Worm (Caenorhabditis elegans) whole organism, late embryonic: ENCODE results near the gene F59A6.4.

Source experiments
- C08G9.2 ChIP-seq: sonication (generic microtip); optimal IDR thresholded peaks from 2 replicates; lab custom pipeline; 2016; ENCODE audit warnings: mild to moderate bottlenecking, missing genetic modification characterization, moderate library complexity, missing compliant biosample characterization
- K09A11.1 ChIP-seq: sonication (generic microtip); optimal IDR thresholded peaks from 2 replicates; lab custom pipeline; 2017; ENCODE audit warnings: antibody characterized with exemption, mild to moderate bottlenecking, missing genetic modification characterization, missing compliant biosample characterization; ENCODE audit not compliant: insufficient read depth
- T23F11.4 ChIP-seq: fragments of 200-800 bp; sonication (Bioruptor generic); optimal IDR thresholded peaks from 2 replicates; lab custom pipeline; 2018; ENCODE audit warnings: mild to moderate bottlenecking, missing genetic modification characterization, missing compliant biosample characterization
- Y22D7AL.16 ChIP-seq: sonication (generic microtip); optimal IDR thresholded peaks from 2 replicates; lab custom pipeline; 2016; ENCODE audit warnings: missing genetic modification characterization, missing compliant biosample characterization
- ama-1 ChIP-seq: fragments of 150-350 bp; optimal IDR thresholded peaks from 2 replicates; lab custom pipeline; 2014
- ceh-19 ChIP-seq: fragments of 200-800 bp; sonication (Bioruptor generic); optimal IDR thresholded peaks from 2 replicates; lab custom pipeline; 2018; ENCODE audit warnings: mild to moderate bottlenecking, missing genetic modification characterization, missing compliant biosample characterization
- ceh-24 ChIP-seq: sonication (generic microtip); optimal IDR thresholded peaks from 2 replicates; lab custom pipeline; 2016; ENCODE audit warnings: mild to moderate bottlenecking, missing genetic modification characterization, missing compliant biosample characterization
- ceh-30 ChIP-seq: fragments of 150-350 bp; optimal IDR thresholded peaks from 2 replicates; lab custom pipeline; 2014; ENCODE audit warnings: missing biosample characterization, missing genetic modification characterization
- ceh-34 ChIP-seq: sonication (generic microtip); optimal IDR thresholded peaks from 2 replicates; lab custom pipeline; 2016; ENCODE audit warnings: mild to moderate bottlenecking, missing genetic modification characterization, missing compliant biosample characterization
- ceh-9 ChIP-seq: sonication (generic microtip); optimal IDR thresholded peaks from 2 replicates; lab custom pipeline; 2016; ENCODE audit warnings: mild to moderate bottlenecking, missing genetic modification characterization, inconsistent platforms, missing compliant biosample characterization
- che-1 ChIP-seq: sonication (generic microtip); optimal IDR thresholded peaks from 2 replicates; lab custom pipeline; 2016; ENCODE audit warnings: mild to moderate bottlenecking, missing genetic modification characterization, missing compliant biosample characterization
- dmd-4 ChIP-seq: sonication (generic microtip); optimal IDR thresholded peaks from 2 replicates; lab custom pipeline; 2016; ENCODE audit warnings: borderline replicate concordance, missing genetic modification characterization, missing compliant biosample characterization
- elt-4 ChIP-seq: sonication (generic microtip); optimal IDR thresholded peaks from 2 replicates; lab custom pipeline; 2016; ENCODE audit warnings: missing genetic modification characterization, missing compliant biosample characterization
- fax-1 ChIP-seq: sonication (generic microtip); optimal IDR thresholded peaks from 2 replicates; lab custom pipeline; 2016; ENCODE audit warnings: missing genotype, missing genetic modification characterization, missing compliant biosample characterization
- fkh-10 ChIP-seq: fragments of 150-350 bp; optimal IDR thresholded peaks from 2 replicates; lab custom pipeline; 2014; ENCODE audit warnings: missing biosample characterization, missing genetic modification reagents, missing genetic modification characterization
- fkh-6 ChIP-seq: sonication (generic microtip); optimal IDR thresholded peaks from 2 replicates; lab custom pipeline; 2016; ENCODE audit warnings: missing genetic modification characterization, missing compliant biosample characterization
- gmeb-2 ChIP-seq: sonication (generic microtip); optimal IDR thresholded peaks from 2 replicates; lab custom pipeline; 2016; ENCODE audit warnings: missing genetic modification characterization, inconsistent platforms, missing compliant biosample characterization
- hlh-15 ChIP-seq: sonication (generic microtip); optimal IDR thresholded peaks from 2 replicates; lab custom pipeline; 2016; ENCODE audit warnings: missing genetic modification characterization, missing compliant biosample characterization
- hlh-6 ChIP-seq: sonication (generic microtip); optimal IDR thresholded peaks from 2 replicates; lab custom pipeline; 2016; ENCODE audit warnings: missing genotype, missing genetic modification characterization, missing compliant biosample characterization
- hlh-8 ChIP-seq: sonication (generic microtip); optimal IDR thresholded peaks from 2 replicates; lab custom pipeline; 2016; ENCODE audit warnings: missing genotype, missing genetic modification characterization, missing compliant biosample characterization
- lin-11 ChIP-seq: fragments of 200-800 bp; sonication (Bioruptor generic); optimal IDR thresholded peaks from 2 replicates; lab custom pipeline; 2018; ENCODE audit warnings: mild to moderate bottlenecking, missing genetic modification characterization, missing compliant biosample characterization
- madf-2 ChIP-seq: sonication (generic microtip); optimal IDR thresholded peaks from 2 replicates; lab custom pipeline; 2017; ENCODE audit warnings: missing genetic modification characterization, missing compliant biosample characterization
- nfya-1 ChIP-seq: sonication (generic microtip); optimal IDR thresholded peaks from 2 replicates; lab custom pipeline; 2017; ENCODE audit warnings: missing genetic modification characterization, mild to moderate bottlenecking, missing compliant biosample characterization, antibody characterized with exemption, moderate library complexity
- odd-2 ChIP-seq: sonication (generic microtip); optimal IDR thresholded peaks from 2 replicates; lab custom pipeline; 2017; ENCODE audit warnings: antibody characterized with exemption, mild to moderate bottlenecking, missing genetic modification characterization, missing compliant biosample characterization
- pax-1 ChIP-seq: fragments of 150-350 bp; optimal IDR thresholded peaks from 2 replicates; lab custom pipeline; 2014; ENCODE audit warnings: missing biosample characterization, missing genetic modification characterization
- pha-4 ChIP-seq: fragments of 150-350 bp; optimal IDR thresholded peaks from 2 replicates; lab custom pipeline; 2018; ENCODE audit warnings: missing biosample characterization, missing genetic modification reagents, missing genetic modification characterization
- pqm-1 ChIP-seq: sonication (generic microtip); optimal IDR thresholded peaks from 2 replicates; lab custom pipeline; 2016; ENCODE audit warnings: missing genetic modification characterization, missing compliant biosample characterization
- pros-1 ChIP-seq: fragments of 150-350 bp; optimal IDR thresholded peaks from 2 replicates; lab custom pipeline; 2014; ENCODE audit warnings: missing biosample characterization, missing genetic modification reagents, missing genetic modification characterization
- ref-2 ChIP-seq: sonication (generic microtip); optimal IDR thresholded peaks from 2 replicates; lab custom pipeline; 2016; ENCODE audit warnings: missing genetic modification characterization, missing compliant biosample characterization
- rnt-1 ChIP-seq: sonication (generic microtip); optimal IDR thresholded peaks from 2 replicates; lab custom pipeline; 2016; ENCODE audit warnings: missing genetic modification characterization, missing compliant biosample characterization
- sdc-2 ChIP-seq: sonication (generic microtip); optimal IDR thresholded peaks from 2 replicates; lab custom pipeline; 2016; ENCODE audit warnings: missing genotype, missing genetic modification characterization, missing compliant biosample characterization
- sox-4 ChIP-seq: sonication (generic microtip); optimal IDR thresholded peaks from 2 replicates; lab custom pipeline; 2017; ENCODE audit warnings: mild to moderate bottlenecking, missing genetic modification characterization, inconsistent platforms, missing compliant biosample characterization
- syd-9 ChIP-seq: sonication (generic microtip); optimal IDR thresholded peaks from 2 replicates; lab custom pipeline; 2016; ENCODE audit warnings: mild to moderate bottlenecking, missing genetic modification characterization, moderate library complexity, missing compliant biosample characterization
- tbx-7 ChIP-seq: sonication (generic microtip); optimal IDR thresholded peaks from 2 replicates; lab custom pipeline; 2016; ENCODE audit warnings: missing genotype, missing genetic modification characterization, missing compliant biosample characterization
- ttx-3 ChIP-seq: sonication (generic microtip); optimal IDR thresholded peaks from 2 replicates; lab custom pipeline; 2016; ENCODE audit warnings: missing genetic modification reagents, missing genetic modification characterization, missing compliant biosample characterization
- unc-3 ChIP-seq, 2 experiments: fragments of 200-800 bp in 1 of 2; sonication (Bioruptor generic) in 1 of 2; sonication (generic microtip) in 1 of 2; conservative IDR thresholded peaks in 1 of 2; optimal IDR thresholded peaks in 1 of 2; 2 replicates each; pipeline versions ENCODE4 v1.3.6 to Lab custom; 2016 to 2022; ENCODE audit warnings: missing compliant biosample characterization in 2 of 2, missing genetic modification characterization in 2 of 2, missing genetic modification reagents in 1 of 2
- unc-42 ChIP-seq: sonication (generic microtip); optimal IDR thresholded peaks from 2 replicates; lab custom pipeline; 2016; ENCODE audit warnings: missing genotype, missing genetic modification characterization, missing compliant biosample characterization
- unc-55 ChIP-seq: sonication (generic microtip); optimal IDR thresholded peaks from 2 replicates; lab custom pipeline; 2017; ENCODE audit warnings: missing biosample characterization, missing genetic modification reagents, missing genetic modification characterization
- ztf-16 ChIP-seq: sonication (generic microtip); optimal IDR thresholded peaks from 2 replicates; lab custom pipeline; 2017; ENCODE audit warnings: missing genetic modification characterization, missing compliant biosample characterization

F59A6.4 gene

DNA sequence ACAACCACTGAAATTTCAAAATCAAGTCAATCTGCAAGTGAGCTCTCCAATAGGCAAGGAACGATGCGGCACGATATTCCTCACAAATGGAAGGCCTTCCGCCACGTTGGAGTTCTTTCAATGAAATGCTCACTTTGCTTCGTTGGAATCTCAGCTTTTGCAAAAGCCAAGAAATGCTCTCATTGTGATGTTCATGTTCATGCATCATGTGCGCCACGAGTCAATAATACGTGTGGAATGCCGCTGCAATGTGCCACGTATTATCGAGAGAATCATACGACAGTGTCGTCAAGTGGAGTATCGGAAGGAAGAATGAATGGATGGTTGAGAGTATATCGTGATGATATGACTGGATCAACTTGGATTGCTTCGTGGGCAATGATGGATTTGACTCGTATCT lies 3.0 kb upstream of the F59A6.4 start:
- no peak for TF ChIP-seq ceh-34
- no peak for TF ChIP-seq odd-2 (tag; lab: Kevin White, UChicago)
- TF ChIP-seq fkh-6 (tag; lab: Kevin White, UChicago) = no peak
- TF ChIP-seq unc-55 (GFP tag; lab: Kevin White, UChicago) = no peak
- TF ChIP-seq C08G9.2 (tag; lab: Kevin White, UChicago) = no peak
- no peak for TF ChIP-seq ztf-16 (tag; lab: Kevin White, UChicago)
- no peak for TF ChIP-seq fax-1 (tag; lab: Kevin White, UChicago)

DNA sequence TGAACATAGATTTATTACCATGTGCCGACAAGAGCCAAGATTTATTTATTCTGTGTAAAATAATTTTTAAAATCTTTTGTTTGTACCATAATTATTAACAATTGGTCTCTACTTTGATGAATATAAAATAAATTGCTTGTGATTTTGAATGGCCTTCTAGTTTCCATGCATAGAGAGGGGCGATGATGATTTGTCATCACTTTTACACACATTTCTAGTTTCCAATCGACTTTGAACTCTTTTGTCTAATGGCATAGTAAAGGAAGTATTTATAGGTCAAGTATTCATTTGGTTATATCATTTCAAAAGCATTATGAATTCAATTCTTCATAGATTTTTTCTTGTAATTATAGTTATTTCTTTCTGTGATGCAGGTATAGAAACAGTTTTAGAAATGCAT lies 1.2 kb upstream of the F59A6.4 start, which contains the start of gene F59A6.10:
Gene F59A6.10 (plus strand): TSS at position 301 of the 400 bp plus-strand sequence.
- TF ChIP-seq ref-2 (tag; lab: Kevin White, UChicago) (no peak), elt-4 (tag; lab: Kevin White, UChicago) (no peak), unc-42 (tag; lab: Kevin White, UChicago) (no peak), che-1 (tag; lab: Kevin White, UChicago) (no peak), K09A11.1 (tag; lab: Kevin White, UChicago) (no peak)
- TF ChIP-seq, all 69 proteins: peak for 0

DNA sequence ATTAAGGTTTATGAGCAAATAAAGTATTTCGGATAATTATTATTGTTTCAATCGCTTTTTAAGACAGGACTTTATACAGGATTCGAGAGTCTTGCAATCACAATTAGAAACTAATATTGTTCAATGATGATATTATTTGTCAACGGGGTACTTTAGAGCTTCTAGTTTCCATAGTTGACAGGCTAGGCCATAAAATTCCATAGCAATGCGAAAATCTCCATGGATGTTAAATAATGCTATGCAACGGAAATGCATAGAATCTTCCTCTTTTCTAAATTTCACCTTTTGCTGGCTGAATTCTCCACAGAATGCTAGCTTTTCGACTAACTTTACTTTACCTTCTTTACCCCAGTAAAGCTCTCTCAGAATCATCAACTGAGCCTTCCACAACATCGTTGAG lies 3.2 kb downstream of the F59A6.4 start, which contains the start of gene F59A6.3:
Gene F59A6.3 (plus strand): TSS at position 301 of the 400 bp plus-strand sequence.
- TF ChIP-seq T23F11.4 (GFP tag; lab: Kevin White, UChicago) = no peak
- TF ChIP-seq hlh-15 (tag; lab: Kevin White, UChicago) = no peak
- TF ChIP-seq fax-1 (tag; lab: Kevin White, UChicago) = no peak
- TF ChIP-seq fkh-6 (tag; lab: Kevin White, UChicago) = no peak
- TF ChIP-seq ceh-30 (tag; lab: Kevin White, UChicago) = no peak

DNA sequence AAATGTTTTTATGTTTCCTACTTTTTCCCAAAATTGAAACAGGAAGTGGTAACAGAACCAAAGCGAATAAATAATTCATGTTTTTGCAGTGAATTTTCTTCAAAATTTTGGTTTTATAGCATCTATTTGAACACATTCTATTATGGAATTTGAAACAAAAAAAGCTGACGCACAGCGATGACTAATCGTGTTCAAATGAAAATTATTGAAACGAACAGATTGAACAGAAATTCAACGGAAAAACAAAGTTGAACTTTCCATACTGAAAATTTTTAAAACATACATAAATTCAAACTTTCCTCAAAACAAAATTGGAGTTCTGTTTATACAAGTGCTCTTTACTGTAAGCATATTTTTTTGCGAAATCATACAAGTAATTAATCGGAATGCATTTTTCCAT lies 7.1 kb downstream of the F59A6.4 start, which contains the start of gene F59A6.12:
Gene F59A6.12 (minus strand): TSS at position 101 of the 400 bp plus-strand sequence.
- TF ChIP-seq pros-1 (tag; lab: Kevin White, UChicago) (no peak), unc-3 (GFP tag; conservative IDR thresholded peaks at IDR 0.05; lab: Robert Waterston, UW) (no peak), unc-3 (tag; optimal IDR thresholded peaks at IDR 0.05; lab: Kevin White, UChicago) (no peak), unc-55 (GFP tag; lab: Kevin White, UChicago) (no peak), gmeb-2 (no peak), fax-1 (tag; lab: Kevin White, UChicago) (no peak), lin-11 (tag; lab: Kevin White, UChicago) (no peak), ttx-3 (tag; lab: Kevin White, UChicago) (no peak), sdc-2 (tag; lab: Kevin White, UChicago) (no peak), rnt-1 (no peak), pqm-1 (tag; lab: Kevin White, UChicago) (no peak), madf-2 (tag; lab: Kevin White, UChicago) (no peak), ceh-9 (no peak), syd-9 (no peak), nfya-1 (tag; lab: Kevin White, UChicago) (no peak), hlh-8 (tag; lab: Kevin White, UChicago) (no peak), sox-4 (tag; lab: Kevin White, UChicago) (no peak), elt-4 (tag; lab: Kevin White, UChicago) (no peak), fkh-10 (GFP tag; lab: Kevin White, UChicago) (no peak)
- TF ChIP-seq, all 69 proteins: peak for 0

ce11 chrII:5014399-5014798 lies 9.5 kb downstream of the F59A6.4 start, which contains the start of gene F59A6.2:
TSS of gene F59A6.2 (plus strand) at chrII:5014699.
- no peak for TF ChIP-seq hlh-8 (tag; lab: Kevin White, UChicago)

DNA sequence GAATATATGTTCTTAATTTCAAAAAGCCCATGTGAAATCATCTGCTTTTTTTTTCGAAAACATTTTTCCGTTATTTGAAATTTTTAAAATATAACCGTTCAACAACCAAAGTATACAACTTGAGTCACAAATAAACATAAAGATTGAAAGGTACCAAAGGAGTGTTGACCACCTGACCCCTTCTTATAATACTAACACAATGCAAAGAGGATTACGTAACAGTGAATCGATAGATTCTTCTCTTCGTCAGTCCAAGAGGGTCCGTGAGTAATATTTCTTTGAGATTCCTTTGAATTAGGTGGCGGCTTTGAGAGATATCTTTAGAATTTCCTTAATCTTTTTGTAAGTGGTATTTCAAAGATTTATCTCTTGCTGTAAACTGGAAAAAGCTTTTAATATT lies 11.3 kb downstream of the F59A6.4 start:
- TF ChIP-seq lin-11 (tag; lab: Kevin White, UChicago) (no peak), dmd-4 (no peak), pax-1 (tag; lab: Kevin White, UChicago) (no peak), hlh-6 (tag; lab: Kevin White, UChicago) (no peak), Y22D7AL.16 (tag; lab: Kevin White, UChicago) (no peak), unc-3 (GFP tag; conservative IDR thresholded peaks at IDR 0.05; lab: Robert Waterston, UW) (no peak), unc-3 (tag; optimal IDR thresholded peaks at IDR 0.05; lab: Kevin White, UChicago) (no peak), unc-55 (GFP tag; lab: Kevin White, UChicago) (no peak), ceh-19 (GFP tag; lab: Kevin White, UChicago) (no peak), pha-4 (no peak), rnt-1 (no peak), fax-1 (tag; lab: Kevin White, UChicago) (no peak), tbx-7 (tag; lab: Kevin White, UChicago) (no peak), ceh-34 (no peak), ama-1 (no peak), ceh-24 (tag; lab: Kevin White, UChicago) (no peak)
